Fruit fly (Drosophila melanogaster): Measurements from ENCODE around the gene Flo2.

DNA sequence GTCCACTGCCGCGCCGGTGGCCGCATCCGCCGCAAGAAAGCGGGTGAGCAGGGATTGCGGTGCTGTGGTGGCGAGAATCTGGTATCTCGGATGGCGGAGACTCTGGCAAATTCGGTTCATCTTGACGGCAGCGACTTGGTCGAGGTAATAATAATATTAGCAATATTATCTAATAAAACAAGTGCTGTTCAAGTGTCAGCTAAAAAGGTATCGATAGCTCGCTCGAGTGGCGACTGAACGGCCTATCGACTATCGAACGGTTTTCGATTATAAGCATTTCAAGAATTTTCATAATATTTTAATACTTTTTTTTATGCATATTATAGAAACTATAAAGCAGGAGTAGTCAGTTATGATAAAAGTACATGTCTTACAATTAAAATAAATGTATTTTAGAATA lies 1.2 kb upstream of the Flo2 start, which contains the start of gene Grx5:
- no peak for TF ChIP-seq CG5204 (GFP tag; optimal IDR thresholded peaks at IDR 0.05)
- no peak for TF ChIP-seq cic (GFP tag; optimal IDR thresholded peaks at IDR 0.05)

Measured in whole organism, adult.